Worm (Caenorhabditis elegans): ENCODE results near the gene srb-5.
"Not testable (repeated sequence)": the region's sequence is repeated elsewhere in the genome, so short reads cannot be mapped to it uniquely, and the experiment has no call there.

- not testable (repeated sequence) for TF ChIP-seq nhr-28 (tag; optimal IDR thresholded peaks at IDR 0.05); T26A8.4 (GFP tag; IDR thresholded peaks at IDR 0.05); mxl-3 (GFP tag; optimal IDR thresholded peaks at IDR 0.05); nhr-76 (tag; optimal IDR thresholded peaks at IDR 0.05)
Observed at ce11 chrII:5115235-5115634, 47.9 kb downstream of the srb-5 start, which contains the start of gene msp-74.
